Worm (Caenorhabditis elegans) whole organism, dauer: Measurements from ENCODE around the gene sra-11.
"Not testable (repeated sequence)": the region's sequence is repeated elsewhere in the genome, so short reads cannot be mapped to it uniquely, and the experiment has no call there.

ENCODE experiments used
- unc-62 ChIP-seq: sonication (generic microtip); optimal IDR thresholded peaks from 2 replicates; lab custom pipeline; 2017; ENCODE audit warnings: missing biosample characterization, missing genetic modification reagents, missing genetic modification characterization

The sra-11 gene

ce11 chrII:10910219-10910618 lies at the start of gene sra-11:
sra-11 (minus strand) TSS chrII:10910319.
- no peak for TF ChIP-seq unc-62 (GFP tag; lab: Kevin White, UChicago)

ce11 chrII:10959676-10960075 lies 49.6 kb upstream of the sra-11 start:
- TF ChIP-seq unc-62 (GFP tag; lab: Kevin White, UChicago) = no peak

- no peak for TF ChIP-seq unc-62 (GFP tag; lab: Kevin White, UChicago)
Measured at ce11 chrII:10959138-10959537, 49.0 kb upstream of the sra-11 start.

- TF ChIP-seq unc-62 (GFP tag; lab: Kevin White, UChicago) = no peak
Measured at ce11 chrII:10956793-10957192, 46.7 kb upstream of the sra-11 start, which contains the start of gene R03D7.8. R03D7.8 (minus strand) TSS chrII:10956893.

ce11 chrII:10955114-10955513 lies 45.0 kb upstream of the sra-11 start:
- no peak for TF ChIP-seq unc-62 (GFP tag; lab: Kevin White, UChicago)

ce11 chrII:10953065-10953464 lies 42.9 kb upstream of the sra-11 start, which contains the start of gene nos-1:
nos-1 (minus strand) TSS chrII:10953165.
- no peak for TF ChIP-seq unc-62 (GFP tag; lab: Kevin White, UChicago)

- TF ChIP-seq unc-62 (GFP tag; lab: Kevin White, UChicago) = no peak
Measured at ce11 chrII:10950107-10950679, 40.1 kb upstream of the sra-11 start, which contains the start of gene gst-5. gst-5 (plus strand) TSS chrII:10950352.

- no peak for TF ChIP-seq unc-62 (GFP tag; lab: Kevin White, UChicago)
Measured at ce11 chrII:10949383-10949782, 39.3 kb upstream of the sra-11 start.

ce11 chrII:10948236-10949025 lies 38.3 kb upstream of the sra-11 start:
- TF ChIP-seq unc-62 (GFP tag; lab: Kevin White, UChicago) = no peak

- no peak for TF ChIP-seq unc-62 (GFP tag; lab: Kevin White, UChicago)
Measured at ce11 chrII:10947317-10947716, 37.2 kb upstream of the sra-11 start, which contains the start of the genes tceb-3 and gskl-1. tceb-3 (minus strand) TSS chrII:10947417. gskl-1 (plus strand) TSS chrII:10947559.

- TF ChIP-seq unc-62 (GFP tag; lab: Kevin White, UChicago) = no peak
Measured at ce11 chrII:10946848-10947247, 36.7 kb upstream of the sra-11 start.

- no peak for TF ChIP-seq unc-62 (GFP tag; lab: Kevin White, UChicago)
Measured at ce11 chrII:10945446-10945845, 35.3 kb upstream of the sra-11 start.

- not testable (repeated sequence) for TF ChIP-seq unc-62 (GFP tag; lab: Kevin White, UChicago)
Measured at ce11 chrII:10941918-10942317, 31.8 kb upstream of the sra-11 start, which contains the start of gene R03D7.15. R03D7.15 (plus strand) TSS chrII:10942216.

- TF ChIP-seq unc-62 (GFP tag; lab: Kevin White, UChicago) = no peak
Measured at ce11 chrII:10935336-10935735, 25.2 kb upstream of the sra-11 start.

- TF ChIP-seq unc-62 (GFP tag; lab: Kevin White, UChicago) = no peak
Measured at ce11 chrII:10934786-10935185, 24.7 kb upstream of the sra-11 start, which contains the start of gene R03D7.2. R03D7.2 (minus strand) TSS chrII:10935184.

- TF ChIP-seq unc-62 (GFP tag; lab: Kevin White, UChicago) = no peak
Measured at ce11 chrII:10933948-10934722, 24.0 kb upstream of the sra-11 start.
